Worm (Caenorhabditis elegans) whole organism, L2 larva: ENCODE measurements around the gene C50F4.8.
A peak's percentile ranks its signal among the peaks of the same experiment; 100 is the strongest.

ENCODE experiments used
- C34F6.9 ChIP-seq: fragments of 150-350 bp; optimal IDR thresholded peaks from 2 replicates; lab custom pipeline; 2014; ENCODE audit warnings: missing biosample characterization, missing genetic modification characterization
- F13H6.1 ChIP-seq: sonication (generic microtip); optimal IDR thresholded peaks from 2 replicates; lab custom pipeline; 2016; ENCODE audit warnings: missing genetic modification characterization, missing compliant biosample characterization
- R02D3.7 ChIP-seq: fragments of 150-350 bp; optimal IDR thresholded peaks from 2 replicates; lab custom pipeline; 2014; ENCODE audit warnings: missing biosample characterization, missing genetic modification characterization
- Y55F3AM.14 ChIP-seq: fragments of 200-800 bp; sonication (Bioruptor generic); optimal IDR thresholded peaks from 2 replicates; lab custom pipeline; 2018; ENCODE audit warnings: mild to moderate bottlenecking, missing genetic modification characterization, missing compliant biosample characterization
- ZK546.5 ChIP-seq: sonication (generic microtip); optimal IDR thresholded peaks from 2 replicates; lab custom pipeline; 2017; ENCODE audit warnings: missing biosample characterization, missing genetic modification characterization
- alr-1 ChIP-seq: fragments of 150-350 bp; optimal IDR thresholded peaks from 2 replicates; lab custom pipeline; 2014; ENCODE audit warnings: missing biosample characterization, missing genetic modification characterization
- aly-2 ChIP-seq: fragments of 150-350 bp; optimal IDR thresholded peaks from 2 replicates; lab custom pipeline; 2014; ENCODE audit warnings: missing biosample characterization, missing genetic modification characterization
- ama-1 ChIP-seq: fragments of 150-350 bp; optimal IDR thresholded peaks from 2 replicates; lab custom pipeline; 2018; ENCODE audit warnings: inconsistent platforms
- blmp-1 ChIP-seq: sonication (generic microtip); optimal IDR thresholded peaks from 2 replicates; lab custom pipeline; 2017; ENCODE audit warnings: missing genetic modification characterization, mild to moderate bottlenecking, missing compliant biosample characterization, antibody characterized with exemption, moderate library complexity; ENCODE audit not compliant: insufficient read depth
- ceh-16 ChIP-seq: fragments of 150-350 bp; optimal IDR thresholded peaks from 2 replicates; lab custom pipeline; 2014; ENCODE audit warnings: missing biosample characterization, missing genetic modification characterization
- ceh-82 ChIP-seq: fragments of 150-350 bp; optimal IDR thresholded peaks from 2 replicates; lab custom pipeline; 2014; ENCODE audit warnings: missing biosample characterization, missing genetic modification characterization
- crh-2 ChIP-seq: sonication (generic microtip); optimal IDR thresholded peaks from 2 replicates; lab custom pipeline; 2017; ENCODE audit warnings: missing biosample characterization, missing genetic modification characterization
- dmd-4 ChIP-seq: sonication (generic microtip); optimal IDR thresholded peaks from 2 replicates; lab custom pipeline; 2017; ENCODE audit warnings: missing biosample characterization, missing genetic modification characterization
- elt-1 ChIP-seq: fragments of 150-350 bp; optimal IDR thresholded peaks from 2 replicates; lab custom pipeline; 2014; ENCODE audit warnings: missing biosample characterization, missing genetic modification characterization
- elt-3 ChIP-seq: sonication (generic microtip); optimal IDR thresholded peaks from 2 replicates; lab custom pipeline; 2017; ENCODE audit warnings: missing biosample characterization, missing genetic modification characterization
- fos-1 ChIP-seq: fragments of 150-350 bp; optimal IDR thresholded peaks from 2 replicates; lab custom pipeline; 2014; ENCODE audit warnings: missing biosample characterization, missing genetic modification characterization
- lin-11 ChIP-seq: fragments of 150-350 bp; sonication (generic microtip); optimal IDR thresholded peaks from 2 replicates; lab custom pipeline; 2014; ENCODE audit warnings: missing biosample characterization, missing genetic modification characterization, inconsistent platforms, mixed read lengths
- lin-13 ChIP-seq: fragments of 150-350 bp; optimal IDR thresholded peaks from 2 replicates; lab custom pipeline; 2014; ENCODE audit warnings: missing biosample characterization, missing genetic modification reagents, missing genetic modification characterization
- lsy-2 ChIP-seq, 2 experiments: fragments of 150-350 bp in 1 of 2; sonication (generic microtip) in 1 of 2; optimal IDR thresholded peaks; 2 replicates each; lab custom pipeline; 2014 to 2017; ENCODE audit warnings: missing biosample characterization in 2 of 2, missing genetic modification characterization in 2 of 2
- mab-5 ChIP-seq: fragments of 150-350 bp; optimal IDR thresholded peaks from 2 replicates; lab custom pipeline; 2014; ENCODE audit warnings: missing biosample characterization, missing genetic modification characterization
- mdl-1 ChIP-seq, 2 experiments: fragments of 150-350 bp in 1 of 2; sonication (generic microtip) in 1 of 2; optimal IDR thresholded peaks; 2 replicates each; lab custom pipeline; 2017; ENCODE audit warnings: missing biosample characterization in 2 of 2, missing genetic modification characterization in 2 of 2
- nhr-10 ChIP-seq: sonication (generic microtip); optimal IDR thresholded peaks from 2 replicates; lab custom pipeline; 2017; ENCODE audit warnings: missing biosample characterization, missing genetic modification characterization
- nhr-11 ChIP-seq: fragments of 150-350 bp; optimal IDR thresholded peaks from 2 replicates; lab custom pipeline; 2014; ENCODE audit warnings: missing biosample characterization, missing genetic modification characterization
- nhr-12 ChIP-seq: fragments of 150-350 bp; optimal IDR thresholded peaks from 2 replicates; lab custom pipeline; 2014; ENCODE audit warnings: missing biosample characterization, missing genetic modification characterization
- nhr-129 ChIP-seq: fragments of 150-350 bp; optimal IDR thresholded peaks from 2 replicates; lab custom pipeline; 2014; ENCODE audit warnings: missing biosample characterization, missing genetic modification characterization
- nhr-21 ChIP-seq: fragments of 150-350 bp; optimal IDR thresholded peaks from 2 replicates; lab custom pipeline; 2014; ENCODE audit warnings: missing biosample characterization, missing genetic modification characterization
- nhr-23 ChIP-seq: fragments of 150-350 bp; optimal IDR thresholded peaks from 2 replicates; lab custom pipeline; 2014; ENCODE audit warnings: missing biosample characterization, missing genetic modification reagents, missing genetic modification characterization
- nhr-25 ChIP-seq: fragments of 150-350 bp; sonication (generic microtip); optimal IDR thresholded peaks from 3 replicates; lab custom pipeline; 2014; ENCODE audit warnings: missing biosample characterization, missing genetic modification characterization
- peb-1 ChIP-seq: fragments of 150-350 bp; optimal IDR thresholded peaks from 2 replicates; lab custom pipeline; 2014; ENCODE audit warnings: missing biosample characterization, missing genetic modification characterization
- sem-4 ChIP-seq: fragments of 150-350 bp; optimal IDR thresholded peaks from 2 replicates; lab custom pipeline; 2014; ENCODE audit warnings: missing biosample characterization, missing genetic modification reagents, missing genetic modification characterization
- skn-1 ChIP-seq: sonication (generic microtip); optimal IDR thresholded peaks from 2 replicates; lab custom pipeline; 2017; ENCODE audit warnings: missing biosample characterization, missing genetic modification characterization
- sma-3 ChIP-seq: sonication (generic microtip); optimal IDR thresholded peaks from 2 replicates; lab custom pipeline; 2016; ENCODE audit warnings: missing genetic modification reagents, missing genetic modification characterization, missing compliant biosample characterization
- sma-9 ChIP-seq, 2 experiments: fragments of 150-350 bp in 1 of 2; sonication (generic microtip) in 1 of 2; optimal IDR thresholded peaks; 2 replicates each; lab custom pipeline; 2014 to 2016; ENCODE audit warnings: missing genetic modification characterization in 2 of 2, mild to moderate bottlenecking in 1 of 2, missing biosample characterization in 1 of 2, missing compliant biosample characterization in 1 of 2, missing genetic modification reagents in 1 of 2, moderate library complexity in 1 of 2
- snpc-4 ChIP-seq: fragments of 150-350 bp; optimal IDR thresholded peaks from 2 replicates; lab custom pipeline; 2014; ENCODE audit warnings: missing biosample characterization, missing genetic modification characterization
- unc-39 ChIP-seq: fragments of 150-350 bp; optimal IDR thresholded peaks from 2 replicates; lab custom pipeline; 2014; ENCODE audit warnings: missing biosample characterization, missing genetic modification characterization
- unc-55 ChIP-seq: fragments of 150-350 bp; sonication (generic microtip); optimal IDR thresholded peaks from 3 replicates; lab custom pipeline; 2014; ENCODE audit warnings: missing biosample characterization, missing genetic modification reagents, missing genetic modification characterization
- unc-62 ChIP-seq: fragments of 150-350 bp; optimal IDR thresholded peaks from 2 replicates; lab custom pipeline; 2014; ENCODE audit warnings: missing biosample characterization, missing genetic modification reagents, missing genetic modification characterization
- zag-1 ChIP-seq: fragments of 150-350 bp; optimal IDR thresholded peaks from 2 replicates; lab custom pipeline; 2014; ENCODE audit warnings: missing biosample characterization, missing genetic modification characterization
- ztf-1 ChIP-seq: fragments of 200-800 bp; sonication (Bioruptor generic); conservative IDR thresholded peaks from 2 replicates; pipeline ENCODE4 v1.3.6; 2022; ENCODE audit warnings: missing genetic modification characterization, missing compliant biosample characterization
- ztf-11 ChIP-seq: sonication (generic microtip); optimal IDR thresholded peaks from 2 replicates; lab custom pipeline; 2017; ENCODE audit warnings: missing biosample characterization, missing genetic modification characterization
- ztf-4 ChIP-seq: fragments of 150-350 bp; optimal IDR thresholded peaks from 2 replicates; lab custom pipeline; 2014; ENCODE audit warnings: missing biosample characterization, missing genetic modification characterization

Gene C50F4.8

DNA sequence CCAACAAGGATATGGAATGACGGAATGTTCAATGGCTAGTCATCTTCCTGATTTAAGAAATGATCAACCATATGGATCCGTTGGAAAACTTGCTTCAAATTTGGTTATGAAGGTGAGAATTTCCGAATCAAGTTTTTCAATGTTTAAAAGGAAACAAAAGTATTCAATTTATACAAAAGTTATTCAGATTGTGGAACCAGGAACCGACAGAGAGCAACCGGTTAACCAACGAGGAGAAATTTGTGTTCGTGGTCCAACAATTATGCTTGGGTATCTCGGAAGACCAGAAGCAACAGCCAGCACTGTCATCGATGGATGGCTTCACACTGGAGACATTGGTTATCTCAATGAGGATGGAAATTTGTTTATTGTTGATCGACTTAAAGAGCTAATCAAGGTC is 9.1 kb downstream of the C50F4.8 start:
- no peak for TF ChIP-seq ceh-16
- TF ChIP-seq nhr-12 (tag; lab: Kevin White, UChicago): no peak
- no peak for TF ChIP-seq fos-1 (tag; lab: Kevin White, UChicago)
- TF ChIP-seq nhr-23 (tag; lab: Kevin White, UChicago): no peak
- no peak for TF ChIP-seq blmp-1 (tag; lab: Kevin White, UChicago)
- no peak for TF ChIP-seq ceh-82 (tag; lab: Kevin White, UChicago)
- no peak for TF ChIP-seq ztf-11 (tag; lab: Kevin White, UChicago)
- TF ChIP-seq C34F6.9 (tag; lab: Kevin White, UChicago): no peak
- no peak for TF ChIP-seq aly-2
- no peak for TF ChIP-seq lsy-2 (tag; optimal IDR thresholded peaks at IDR 0.05; lab: Kevin White, UChicago)
- no peak for TF ChIP-seq ZK546.5 (tag; lab: Kevin White, UChicago)
- TF ChIP-seq mab-5 (tag; lab: Kevin White, UChicago): no peak
- TF ChIP-seq snpc-4 (tag; lab: Kevin White, UChicago): no peak
- no peak for TF ChIP-seq R02D3.7
- TF ChIP-seq nhr-25 (tag; lab: Kevin White, UChicago): no peak
- no peak for TF ChIP-seq ama-1 (lab: Kevin White, UChicago)
- TF ChIP-seq sma-3 (GFP tag; lab: Kevin White, UChicago): no peak
- TF ChIP-seq dmd-4 (tag; lab: Kevin White, UChicago): no peak

DNA sequence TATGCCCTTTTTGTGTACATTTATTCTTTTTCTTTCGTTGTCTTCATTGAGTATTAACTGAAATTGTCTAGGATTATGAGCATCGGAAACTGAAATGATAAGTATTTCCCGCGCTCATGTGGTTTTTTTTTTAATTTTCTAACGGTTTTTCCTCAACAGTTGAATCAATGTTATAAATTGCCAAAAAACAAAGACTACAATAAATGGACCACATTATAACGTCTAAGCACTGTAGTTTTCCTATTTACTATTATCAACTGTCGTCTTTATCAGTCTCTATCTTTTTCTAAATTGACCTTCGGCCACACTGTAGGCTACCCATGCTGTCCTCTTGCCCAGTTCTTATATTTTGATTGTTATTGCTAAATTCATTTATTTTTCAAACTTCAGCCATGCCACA is 10.9 kb downstream of the C50F4.8 start, which contains the start of gene acs-14:
Gene acs-14, plus strand, starts transcription at position 391 of the 400 bp plus-strand sequence.
- TF ChIP-seq zag-1 (tag; lab: Kevin White, UChicago) (no peak), C34F6.9 (tag; lab: Kevin White, UChicago) (no peak), fos-1 (tag; lab: Kevin White, UChicago) (peak; percentile 17)

DNA sequence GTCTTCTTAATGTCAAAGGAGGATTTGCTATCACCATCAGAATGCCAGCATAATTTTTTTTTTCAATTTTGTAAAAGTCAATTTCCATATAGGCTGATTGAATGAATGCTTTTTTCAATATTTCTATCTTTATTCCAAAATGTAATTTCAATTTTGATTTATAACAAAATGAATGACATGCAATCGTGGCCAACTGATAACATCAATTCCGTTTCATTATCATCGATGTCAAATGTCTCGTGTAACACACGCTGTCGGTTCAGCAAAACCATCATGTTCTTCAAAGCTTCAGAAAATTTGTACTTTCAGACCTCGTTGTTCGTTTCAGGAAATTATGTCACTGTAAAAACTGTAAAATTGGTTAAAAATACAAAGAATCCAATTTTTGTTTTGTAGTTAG is 11.7 kb downstream of the C50F4.8 start:
- TF ChIP-seq lin-13 (GFP tag; lab: Kevin White, UChicago): no peak
- peak; percentile 30 for TF ChIP-seq sma-9 (GFP tag; optimal IDR thresholded peaks at IDR 0.05; lab: Kevin White, UChicago)
- no peak for TF ChIP-seq sma-9 (tag; optimal IDR thresholded peaks at IDR 0.05; lab: Kevin White, UChicago)
- no peak for TF ChIP-seq nhr-12 (tag; lab: Kevin White, UChicago)
- TF ChIP-seq sma-3 (GFP tag; lab: Kevin White, UChicago): no peak
- TF ChIP-seq dmd-4 (tag; lab: Kevin White, UChicago): no peak
- no peak for TF ChIP-seq ceh-82 (tag; lab: Kevin White, UChicago)
- TF ChIP-seq ztf-11 (tag; lab: Kevin White, UChicago): no peak
- no peak for TF ChIP-seq nhr-21 (tag; lab: Kevin White, UChicago)
- TF ChIP-seq fos-1 (tag; lab: Kevin White, UChicago): peak; percentile 78
- TF ChIP-seq snpc-4 (tag; lab: Kevin White, UChicago): no peak
- TF ChIP-seq alr-1 (tag; lab: Kevin White, UChicago): no peak
- no peak for TF ChIP-seq Y55F3AM.14 (GFP tag; lab: Kevin White, UChicago)
- TF ChIP-seq C34F6.9 (tag; lab: Kevin White, UChicago): no peak
- TF ChIP-seq mdl-1 (tag; optimal IDR thresholded peaks at IDR 0.05; lab: Kevin White, UChicago): peak in 1 of 2 experiments; percentile 13
- peak; percentile 10 for TF ChIP-seq crh-2 (tag; lab: Kevin White, UChicago)
- TF ChIP-seq nhr-11 (tag; lab: Kevin White, UChicago): no peak
- no peak for TF ChIP-seq blmp-1 (tag; lab: Kevin White, UChicago)
- no peak for TF ChIP-seq R02D3.7

DNA sequence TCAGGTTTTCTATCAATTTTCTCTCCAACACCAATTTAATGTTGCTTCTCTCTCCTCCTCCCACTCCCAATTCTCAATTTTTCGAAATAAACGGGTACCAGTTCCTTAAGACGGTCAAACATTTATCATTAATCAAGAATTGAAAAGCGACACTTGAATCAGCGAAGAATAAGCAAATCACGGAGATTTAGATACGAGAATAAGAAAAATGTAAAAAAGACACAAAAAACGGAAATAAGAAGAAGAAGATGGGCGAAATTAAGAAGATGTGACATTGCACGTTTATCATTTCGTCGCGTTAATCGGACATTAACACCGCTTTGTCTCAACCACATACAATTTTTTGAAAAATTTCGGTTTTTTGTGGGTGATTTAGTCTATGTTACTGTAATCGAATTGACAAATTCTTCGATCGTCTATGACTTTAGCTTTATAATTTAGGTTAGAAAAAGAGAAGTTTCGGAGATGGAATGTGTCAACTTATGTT is 14.1 kb downstream of the C50F4.8 start, which contains the start of gene haao-1:
Gene haao-1, plus strand, starts transcription at position 437 of the 487 bp plus-strand sequence.
- no peak for TF ChIP-seq snpc-4 (tag; lab: Kevin White, UChicago)
- TF ChIP-seq unc-55 (GFP tag; lab: Kevin White, UChicago): no peak
- TF ChIP-seq peb-1 (tag; lab: Kevin White, UChicago): no peak
- no peak for TF ChIP-seq nhr-11 (tag; lab: Kevin White, UChicago)
- TF ChIP-seq aly-2: no peak
- no peak for TF ChIP-seq nhr-12 (tag; lab: Kevin White, UChicago)
- TF ChIP-seq skn-1 (tag; lab: Kevin White, UChicago): no peak

DNA sequence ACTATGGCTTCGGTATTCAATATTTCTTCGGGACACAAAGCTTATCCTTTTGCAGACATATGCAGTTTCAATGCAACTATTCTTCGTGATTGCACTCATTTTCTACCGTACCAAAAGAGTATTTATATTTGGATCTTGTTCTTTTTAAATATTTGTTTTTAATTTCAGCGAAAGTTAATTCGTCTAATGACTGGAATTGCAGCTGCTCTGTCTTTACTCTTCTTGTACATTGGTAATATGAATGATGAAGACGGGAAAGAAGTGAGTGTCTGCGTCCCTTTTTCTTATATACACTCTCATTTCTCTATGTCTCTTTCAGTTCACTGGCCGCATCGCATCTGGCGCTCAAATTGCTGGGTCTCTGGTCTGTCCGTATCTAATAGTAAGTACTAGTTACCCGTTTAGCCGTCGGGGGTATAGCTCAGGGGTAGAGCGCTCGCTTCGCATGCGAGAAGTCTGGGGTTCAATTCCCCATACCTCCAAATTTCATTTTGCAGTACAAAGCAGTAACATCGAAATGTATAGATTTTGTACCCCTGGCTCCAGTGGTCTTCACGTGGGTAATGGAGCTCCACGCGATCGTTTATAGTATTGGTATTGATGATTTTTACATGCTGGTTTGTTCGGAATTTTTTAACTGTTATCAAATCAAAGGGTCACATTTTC is 15.4 kb downstream of the C50F4.8 start:
- TF ChIP-seq sem-4 (tag; lab: Kevin White, UChicago) (peak; percentile 34), ceh-16 (peak; percentile 48), nhr-10 (tag; lab: Kevin White, UChicago) (peak; percentile 4), ztf-4 (peak; percentile 45), unc-62 (no peak), sma-3 (GFP tag; lab: Kevin White, UChicago) (peak; percentile 75), unc-39 (tag; lab: Kevin White, UChicago) (no peak), elt-1 (tag; lab: Kevin White, UChicago) (no peak), elt-3 (tag; lab: Kevin White, UChicago) (no peak), F13H6.1 (tag; lab: Kevin White, UChicago) (peak; percentile 57), nhr-129 (tag; lab: Kevin White, UChicago) (peak; percentile 76), R02D3.7 (no peak), ama-1 (lab: Kevin White, UChicago) (no peak), ztf-1 (no peak), alr-1 (tag; lab: Kevin White, UChicago) (no peak), skn-1 (tag; lab: Kevin White, UChicago) (no peak), snpc-4 (tag; lab: Kevin White, UChicago) (peak; percentile 95), lin-11 (peak; percentile 51), crh-2 (tag; lab: Kevin White, UChicago) (peak; percentile 38)
